Worm (Caenorhabditis elegans) whole organism, L2 larva: Measurements from ENCODE around the gene F44E2.6.
A peak's percentile ranks its signal among the peaks of the same experiment; 100 is the strongest.

ENCODE experiments used
- sma-9 ChIP-seq, 2 experiments: fragments of 150-350 bp in 1 of 2; sonication (generic microtip) in 1 of 2; optimal IDR thresholded peaks; 2 replicates each; lab custom pipeline; 2014 to 2016; ENCODE audit warnings: missing genetic modification characterization in 2 of 2, mild to moderate bottlenecking in 1 of 2, missing biosample characterization in 1 of 2, missing compliant biosample characterization in 1 of 2, missing genetic modification reagents in 1 of 2, moderate library complexity in 1 of 2
- ztf-11 ChIP-seq: sonication (generic microtip); optimal IDR thresholded peaks from 2 replicates; lab custom pipeline; 2017; ENCODE audit warnings: missing biosample characterization, missing genetic modification characterization

- TF ChIP-seq ztf-11 (no peak), sma-9 (GFP tag; optimal IDR thresholded peaks at IDR 0.05; lab: Kevin White, UChicago) (peak; percentile 44), sma-9 (tag; optimal IDR thresholded peaks at IDR 0.05; lab: Kevin White, UChicago) (no peak)
Measured at ce11 chrIII:8866983-8867842, 22.2 kb upstream of the F44E2.6 start.
